Fruit fly (Drosophila melanogaster): ENCODE data around the gene CG14391.

CG14391 gene

DNA sequence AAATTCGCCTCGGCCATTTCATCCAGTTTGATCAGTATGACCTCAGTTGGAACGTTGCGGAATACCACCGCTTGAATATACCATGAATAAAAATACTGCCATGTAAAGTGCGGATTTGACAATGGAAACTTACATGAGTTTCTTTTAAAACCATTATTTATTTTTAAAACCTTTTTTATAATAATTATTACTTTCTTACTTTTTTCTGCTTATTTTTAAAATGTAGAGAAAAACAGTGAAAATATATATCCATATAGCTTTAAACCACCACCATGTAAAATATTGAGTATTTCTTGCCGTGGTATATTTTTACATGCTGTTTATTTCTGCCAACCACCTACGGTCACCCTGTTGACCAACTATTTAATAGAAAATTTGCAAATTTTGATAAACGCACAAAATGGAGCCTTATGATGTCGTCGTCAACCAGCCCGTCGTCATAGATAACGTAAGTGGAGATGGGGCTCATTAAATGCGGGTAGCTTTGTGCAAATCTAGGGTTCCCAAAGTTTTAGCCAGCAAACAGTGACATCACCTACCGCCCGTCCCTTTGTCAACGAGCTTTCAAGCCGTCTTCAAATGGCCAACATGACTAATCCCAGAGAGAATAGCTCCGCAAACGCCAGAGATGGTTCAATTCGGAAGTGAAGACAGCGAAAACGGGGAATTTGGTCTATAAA is 3.1 kb downstream of the CG14391 start, which contains the start of gene Arp1 (continued):
- TF ChIP-seq hth (optimal IDR thresholded peaks at IDR 0.05): no peak
- no peak for TF ChIP-seq Myb (GFP tag; optimal IDR thresholded peaks at IDR 0.05)
- no peak for TF ChIP-seq sens (GFP tag)
- TF ChIP-seq cad (GFP tag; optimal IDR thresholded peaks at IDR 0.05): no peak
- no peak for TF ChIP-seq tin (GFP tag; optimal IDR thresholded peaks at IDR 0.05)
- peak; percentile 40; the same call in 1 of the 2 replicates for TF ChIP-seq MBD-R2 (GFP tag; IDR thresholded peaks at IDR 0.05)
- TF ChIP-seq CG1647 (GFP tag; optimal IDR thresholded peaks at IDR 0.05): no peak
- TF ChIP-seq Six4 (GFP tag; optimal IDR thresholded peaks at IDR 0.05): no peak
- TF ChIP-seq CG2116 (GFP tag; optimal IDR thresholded peaks at IDR 0.05): peak; percentile 7
- TF ChIP-seq CG6791 (GFP tag; IDR thresholded peaks at IDR 0.05; ENCODE audit: partially characterized antibody): no peak
- TF ChIP-seq kni (GFP tag; optimal IDR thresholded peaks at IDR 0.05): no peak
- no peak for TF ChIP-seq CG15479 (GFP tag; optimal IDR thresholded peaks at IDR 0.05)
- no peak for TF ChIP-seq lab (GFP tag; optimal IDR thresholded peaks at IDR 0.05)
- TF ChIP-seq pum (GFP tag; optimal IDR thresholded peaks at IDR 0.05): no peak
- no peak for TF ChIP-seq CG14667 (GFP tag; IDR thresholded peaks at IDR 0.05)
- no peak for TF ChIP-seq run (tag; optimal IDR thresholded peaks at IDR 0.05)
- TF ChIP-seq sob (GFP tag; IDR thresholded peaks at IDR 0.05): no peak
- TF ChIP-seq CG13123 (GFP tag; optimal IDR thresholded peaks at IDR 0.05): no peak
- no peak for TF ChIP-seq bbx (GFP tag; IDR thresholded peaks at IDR 0.05; ENCODE audit: partially characterized antibody)
- no peak for TF ChIP-seq Ets65A (GFP tag)
- no peak for TF ChIP-seq toy (GFP tag; IDR thresholded peaks at IDR 0.05)
- no peak for TF ChIP-seq Oli (tag; optimal IDR thresholded peaks at IDR 0.05)
- TF ChIP-seq sug (tag; optimal IDR thresholded peaks at IDR 0.05): peak; percentile 42
- no peak for TF ChIP-seq B-H2 (GFP tag; optimal IDR thresholded peaks at IDR 0.05)
- TF ChIP-seq bowl (GFP tag; IDR thresholded peaks at IDR 0.05): no peak
- no peak for TF ChIP-seq CG1602 (GFP tag; optimal IDR thresholded peaks at IDR 0.05)
- TF ChIP-seq MESR4 (GFP tag; optimal IDR thresholded peaks at IDR 0.05): peak; percentile 89
- no peak for TF ChIP-seq CG17359 (tag; optimal IDR thresholded peaks at IDR 0.05)
- TF ChIP-seq CG30431 (GFP tag; optimal IDR thresholded peaks at IDR 0.05): no peak
- no peak for TF ChIP-seq ftz-f1 (GFP tag; optimal IDR thresholded peaks at IDR 0.05)
- TF ChIP-seq CG30020 (tag; optimal IDR thresholded peaks at IDR 0.05): peak; percentile 28
- no peak for TF ChIP-seq stwl (tag; optimal IDR thresholded peaks at IDR 0.05)
- no peak for TF ChIP-seq CG8765 (GFP tag; IDR thresholded peaks at IDR 0.05)
- TF ChIP-seq mirr (GFP tag; optimal IDR thresholded peaks at IDR 0.05): no peak
- peak; percentile 33 for TF ChIP-seq Dek (tag; optimal IDR thresholded peaks at IDR 0.05)
- no peak for TF ChIP-seq CG10654 (GFP tag; optimal IDR thresholded peaks at IDR 0.05)
- TF ChIP-seq CG2875 (GFP tag; optimal IDR thresholded peaks at IDR 0.05): no peak
- no peak for TF ChIP-seq CG18599 (GFP tag; optimal IDR thresholded peaks at IDR 0.05)
- no peak for TF ChIP-seq CG34224 (GFP tag; IDR thresholded peaks at IDR 0.05; ENCODE audit: partially characterized antibody)
- TF ChIP-seq Elba2 (GFP tag; optimal IDR thresholded peaks at IDR 0.05): no peak
- no peak for TF ChIP-seq Oaz (GFP tag; IDR thresholded peaks at IDR 0.05)
- TF ChIP-seq CG7839 (tag; optimal IDR thresholded peaks at IDR 0.05): no peak
- no peak for TF ChIP-seq CG4707 (GFP tag; optimal IDR thresholded peaks at IDR 0.05)
- no peak for TF ChIP-seq pan (optimal IDR thresholded peaks at IDR 0.05)
- TF ChIP-seq pan (GFP tag; optimal IDR thresholded peaks at IDR 0.05 in 1 of 2, IDR thresholded peaks at IDR 0.05 in 1 of 2): no peak
- TF ChIP-seq grn (GFP tag; optimal IDR thresholded peaks at IDR 0.05): no peak
- TF ChIP-seq MTF-1 (GFP tag; optimal IDR thresholded peaks at IDR 0.05; ENCODE audit: borderline replicate concordance): no peak
- no peak for TF ChIP-seq CG4328 (GFP tag; optimal IDR thresholded peaks at IDR 0.05)
- no peak for TF ChIP-seq Blimp-1 (GFP tag; optimal IDR thresholded peaks at IDR 0.05)
- TF ChIP-seq chm (GFP tag; IDR thresholded peaks at IDR 0.05): no peak
- no peak for TF ChIP-seq CG7556 (GFP tag; optimal IDR thresholded peaks at IDR 0.05)
